Fruit fly (Drosophila melanogaster): Measurements from ENCODE around the gene ATPsynCF6.

ATPsynCF6 gene

DNA sequence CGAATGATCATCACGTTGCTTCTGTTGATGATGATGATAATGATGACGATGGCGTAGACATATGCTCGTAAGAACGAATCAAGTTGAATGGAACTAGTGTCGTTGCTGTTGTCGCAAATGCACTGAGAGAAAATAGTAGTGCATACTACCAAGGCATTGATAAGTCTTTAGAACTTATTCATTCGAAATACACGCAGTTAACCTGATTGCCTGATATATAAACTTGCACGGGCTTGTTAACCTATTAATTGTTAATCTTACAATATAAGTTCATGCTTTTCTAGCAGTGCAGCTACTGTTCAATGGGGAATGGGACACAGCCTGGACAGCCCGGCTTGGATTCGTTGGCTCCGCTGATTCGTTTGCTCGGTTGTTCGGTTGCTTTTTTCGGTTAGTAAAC, 29.6 kb downstream of the ATPsynCF6 start (continued):
- TF ChIP-seq bsh (GFP tag; optimal IDR thresholded peaks at IDR 0.05): peak; percentile 92 to 95
- TF ChIP-seq Asciz (GFP tag; optimal IDR thresholded peaks at IDR 0.05): peak; percentile 65
- peak; percentile 75 for TF ChIP-seq tx (GFP tag; optimal IDR thresholded peaks at IDR 0.05)
- TF ChIP-seq E2f1 (GFP tag; IDR thresholded peaks at IDR 0.05): peak; percentile 75
- TF ChIP-seq Bteb2 (GFP tag; optimal IDR thresholded peaks at IDR 0.05): peak; percentile 70
- TF ChIP-seq Rx (GFP tag; IDR thresholded peaks at IDR 0.05): peak; percentile 67
- TF ChIP-seq CG13287 (GFP tag; IDR thresholded peaks at IDR 0.05; ENCODE audit: partially characterized antibody): no peak
- TF ChIP-seq insv (GFP tag; optimal IDR thresholded peaks at IDR 0.05): no peak
- no peak; the same call in 2 of the 3 replicates for TF ChIP-seq sr (GFP tag; IDR thresholded peaks at IDR 0.05)
- peak; percentile 61; the same call in 1 of the 2 replicates for TF ChIP-seq dati (GFP tag; IDR thresholded peaks at IDR 0.05)
- no peak for TF ChIP-seq CG13894 (tag; optimal IDR thresholded peaks at IDR 0.05)
- no peak for TF ChIP-seq CG34376 (GFP tag; optimal IDR thresholded peaks at IDR 0.05)
- no peak for TF ChIP-seq knrl (GFP tag; IDR thresholded peaks at IDR 0.05; ENCODE audit: partially characterized antibody)
- TF ChIP-seq H15 (GFP tag; IDR thresholded peaks at IDR 0.05): peak; percentile 81
- peak; percentile 75 for TF ChIP-seq CG12236 (GFP tag; optimal IDR thresholded peaks at IDR 0.05)
- TF ChIP-seq CG7839 (tag; optimal IDR thresholded peaks at IDR 0.05): peak; percentile 88
- TF ChIP-seq inv (GFP tag; IDR thresholded peaks at IDR 0.05; ENCODE audit: partially characterized antibody): no peak
- TF ChIP-seq HmgD (GFP tag; optimal IDR thresholded peaks at IDR 0.05): peak; percentile 37
- peak; percentile 83 for TF ChIP-seq MTF-1 (GFP tag; optimal IDR thresholded peaks at IDR 0.05; ENCODE audit: borderline replicate concordance)
- peak; percentile 71; the same call in 2 of the 3 replicates for TF ChIP-seq so (GFP tag; IDR thresholded peaks at IDR 0.05)
- peak; percentile 85 for TF ChIP-seq Chrac-16 (GFP tag; optimal IDR thresholded peaks at IDR 0.05)
- TF ChIP-seq CG13296 (GFP tag; optimal IDR thresholded peaks at IDR 0.05): peak; percentile 46
- peak; percentile 35; the same call in 1 of the 3 replicates for TF ChIP-seq CG2199 (GFP tag; IDR thresholded peaks at IDR 0.05)
- TF ChIP-seq Fer3 (tag; optimal IDR thresholded peaks at IDR 0.05): peak; percentile 74
- peak; percentile 89 for TF ChIP-seq phol (tag; optimal IDR thresholded peaks at IDR 0.05)
- peak; percentile 81 for TF ChIP-seq Six4 (GFP tag; optimal IDR thresholded peaks at IDR 0.05)
- TF ChIP-seq sens (GFP tag): peak; percentile 98
- no peak for TF ChIP-seq gfzf (GFP tag; optimal IDR thresholded peaks at IDR 0.05)
- TF ChIP-seq al (GFP tag; IDR thresholded peaks at IDR 0.05): peak; percentile 58
- peak; percentile 79 for TF ChIP-seq CG1233 (GFP tag; optimal IDR thresholded peaks at IDR 0.05)
- peak; percentile 57 for TF ChIP-seq Nf-YA (GFP tag; IDR thresholded peaks at IDR 0.05)
- TF ChIP-seq C15 (GFP tag; IDR thresholded peaks at IDR 0.05): no peak
- peak; percentile 68; the same call in 2 of the 4 replicates for TF ChIP-seq Gug (GFP tag; IDR thresholded peaks at IDR 0.05)
- TF ChIP-seq Usf (GFP tag; optimal IDR thresholded peaks at IDR 0.05): peak; percentile 71
- TF ChIP-seq Drgx (GFP tag; IDR thresholded peaks at IDR 0.05): peak; percentile 95
- TF ChIP-seq Mes4 (GFP tag; optimal IDR thresholded peaks at IDR 0.05): peak; percentile 79
- peak; percentile 81 for TF ChIP-seq Mrtf (GFP tag; IDR thresholded peaks at IDR 0.05)
- TF ChIP-seq CG8944 (GFP tag; optimal IDR thresholded peaks at IDR 0.05): peak; percentile 85
- peak; percentile 66 for TF ChIP-seq CG12299 (tag; optimal IDR thresholded peaks at IDR 0.05)
- TF ChIP-seq Dfd (GFP tag; optimal IDR thresholded peaks at IDR 0.05): no peak
- peak; percentile 63 for TF ChIP-seq BtbVII (GFP tag; optimal IDR thresholded peaks at IDR 0.05)
- peak; percentile 34 for TF ChIP-seq Nf-YC (tag; optimal IDR thresholded peaks at IDR 0.05)
- TF ChIP-seq unc-4 (GFP tag; IDR thresholded peaks at IDR 0.05; ENCODE audit: partially characterized antibody): no peak
- TF ChIP-seq Dll (GFP tag; IDR thresholded peaks at IDR 0.05; ENCODE audit: partially characterized antibody): no peak
- TF ChIP-seq ap (GFP tag; IDR thresholded peaks at IDR 0.05): peak; percentile 71
- TF ChIP-seq CG6175 (GFP tag; IDR thresholded peaks at IDR 0.05): peak; percentile 56; the same call in 1 of the 3 replicates
- peak; percentile 82 for TF ChIP-seq CG13624 (GFP tag; optimal IDR thresholded peaks at IDR 0.05)
- TF ChIP-seq CG16815 (GFP tag; optimal IDR thresholded peaks at IDR 0.05): peak; percentile 88
- peak; percentile 81 for TF ChIP-seq onecut (GFP tag; IDR thresholded peaks at IDR 0.05)
- TF ChIP-seq Poxn (GFP tag; IDR thresholded peaks at IDR 0.05): 0 out of 2 replicates have a peak, but pooled peaks have one; percentile 25
- no peak for TF ChIP-seq yki (optimal IDR thresholded peaks at IDR 0.05)

All from whole organism, embryonic.